Fruit fly (Drosophila melanogaster) S2 (cell line): Measurements from ENCODE around the gene CG11382.

Experiments used
- CG8478 ChIP-seq: fragments of >200 bp; optimal IDR thresholded peaks from 2 replicates; lab custom pipeline; 2018
- CTCF ChIP-seq, 2 experiments: fragments of >200 bp; optimal IDR thresholded peaks; 2 replicates each; lab custom pipeline; 2018

The CG11382 gene

dm6 chrX:1209251-1210020, at the start of gene CG11382:
TSS of gene CG11382 (plus strand) at chrX:1209970.
- TF ChIP-seq CG8478 (no peak), CTCF (optimal IDR thresholded peaks at IDR 0.05; lab: Kevin White, UChicago) (no peak)

dm6 chrX:1161913-1162439, 47.8 kb upstream of the CG11382 start, which contains the start of gene eIF4E7:
TSS of gene eIF4E7 (minus strand) at chrX:1162389.
- TF ChIP-seq CG8478 = no peak
- TF ChIP-seq CTCF (optimal IDR thresholded peaks at IDR 0.05; lab: Kevin White, UChicago) = no peak

- TF ChIP-seq CG8478 = no peak
- no peak for TF ChIP-seq CTCF (optimal IDR thresholded peaks at IDR 0.05; lab: Kevin White, UChicago)
Measured at dm6 chrX:1170117-1170878, 39.5 kb upstream of the CG11382 start, which contains the start of gene CG11378. TSS of gene CG11378 (plus strand) at chrX:1170828.

dm6 chrX:1171018-1171417, 38.8 kb upstream of the CG11382 start:
- TF ChIP-seq CTCF (optimal IDR thresholded peaks at IDR 0.05; lab: Kevin White, UChicago) (no peak), CG8478 (no peak)

- no peak for TF ChIP-seq CG8478
- no peak for TF ChIP-seq CTCF (optimal IDR thresholded peaks at IDR 0.05; lab: Kevin White, UChicago)
Measured at dm6 chrX:1172756-1173422, 36.9 kb upstream of the CG11382 start.

- TF ChIP-seq CG8478 = no peak
Measured at dm6 chrX:1173564-1173963, 36.2 kb upstream of the CG11382 start.

- TF ChIP-seq CG8478 (no peak), CTCF (optimal IDR thresholded peaks at IDR 0.05; lab: Kevin White, UChicago) (no peak)
Measured at dm6 chrX:1175993-1176392, 33.8 kb upstream of the CG11382 start, which contains the start of gene CG11384. TSS of gene CG11384 (minus strand) at chrX:1176035.

- TF ChIP-seq CTCF (optimal IDR thresholded peaks at IDR 0.05; lab: Kevin White, UChicago) = no peak
- no peak for TF ChIP-seq CG8478
Measured at dm6 chrX:1179865-1180264, 29.9 kb upstream of the CG11382 start, which contains the start of gene CG11379. TSS of gene CG11379 (plus strand) at chrX:1180165.

dm6 chrX:1180865-1181264, 28.9 kb upstream of the CG11382 start:
- TF ChIP-seq CG8478 = no peak
- no peak for TF ChIP-seq CTCF (optimal IDR thresholded peaks at IDR 0.05; lab: Kevin White, UChicago)

dm6 chrX:1181320-1181719, 28.4 kb upstream of the CG11382 start, which contains the start of gene CG14627:
TSS of gene CG14627 (plus strand) at chrX:1181620.
- TF ChIP-seq CTCF (optimal IDR thresholded peaks at IDR 0.05; lab: Kevin White, UChicago) = no peak

dm6 chrX:1183742-1184141, 26.0 kb upstream of the CG11382 start:
- no peak for TF ChIP-seq CTCF (optimal IDR thresholded peaks at IDR 0.05; lab: Kevin White, UChicago)
- TF ChIP-seq CG8478 = no peak

- TF ChIP-seq CG8478 = no peak
- TF ChIP-seq CTCF (optimal IDR thresholded peaks at IDR 0.05; lab: Kevin White, UChicago) = no peak
Measured at dm6 chrX:1184478-1184877, 25.3 kb upstream of the CG11382 start, which contains the start of gene CG14626. TSS of gene CG14626 (plus strand) at chrX:1184778.

- TF ChIP-seq CTCF (optimal IDR thresholded peaks at IDR 0.05; lab: Kevin White, UChicago) = no peak
- TF ChIP-seq CG8478 = no peak
Measured at dm6 chrX:1191008-1191407, 18.8 kb upstream of the CG11382 start, which contains the start of gene CG11380. TSS of gene CG11380 (plus strand) at chrX:1191308.

dm6 chrX:1197862-1198261, 11.9 kb upstream of the CG11382 start:
- TF ChIP-seq CTCF (optimal IDR thresholded peaks at IDR 0.05; lab: Kevin White, UChicago) (no peak), CG8478 (no peak)

dm6 chrX:1199246-1199645, 10.5 kb upstream of the CG11382 start, which contains the start of gene CG14625:
TSS of gene CG14625 (plus strand) at chrX:1199546.
- TF ChIP-seq CTCF (optimal IDR thresholded peaks at IDR 0.05; lab: Kevin White, UChicago) (no peak), CG8478 (no peak)
